Fruit fly (Drosophila melanogaster) whole organism, embryonic: ENCODE data around the gene CG42581.

Experiments used
- CG10147 ChIP-seq: fragments of 200-800 bp; sonication (Bioruptor generic); optimal IDR thresholded peaks from 2 replicates; lab custom pipeline; 2019; ENCODE audit warnings: missing biosample characterization, mild to moderate bottlenecking, missing genetic modification characterization, moderate library complexity
- CG10979 ChIP-seq: fragments of 200-800 bp; sonication (Bioruptor generic); optimal IDR thresholded peaks from 2 replicates; lab custom pipeline; 2018; ENCODE audit warnings: missing biosample characterization, mild to moderate bottlenecking, missing genetic modification characterization, moderate library complexity

Gene CG42581

DNA sequence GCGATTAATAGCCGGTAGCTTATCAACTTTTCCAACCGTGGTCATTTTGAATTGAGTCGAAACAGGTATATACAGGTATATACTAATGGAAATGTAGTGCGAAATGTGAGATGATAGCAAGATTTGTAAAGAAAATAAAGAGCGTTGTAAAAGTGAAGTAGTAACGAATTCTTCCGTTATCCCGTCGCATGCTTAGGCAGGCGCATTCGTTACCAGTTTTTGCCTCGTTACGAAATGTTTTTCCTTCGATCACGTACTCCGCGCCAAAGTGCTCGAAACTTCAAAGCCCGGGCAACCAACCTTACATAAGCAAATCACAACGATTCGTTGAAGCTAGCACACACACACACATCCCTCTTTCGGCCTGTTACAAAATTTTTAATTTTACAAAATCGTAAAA, 45.3 kb downstream of the CG42581 start, which contains the start of gene CG9570:
TSS of gene CG9570 (plus strand) at position 301 of the 400 bp plus-strand sequence.
- TF ChIP-seq CG10979 (tag; lab: Kevin White, UChicago) (no peak), CG10147 (no peak)
